Worm (Caenorhabditis elegans) whole organism, midembryonic: Measurements from ENCODE around the gene smex-2.

ENCODE experiments used
- T22C8.4 ChIP-seq: fragments of 200-800 bp; sonication (Bioruptor generic); IDR thresholded peaks from 2 replicates; pipeline ENCODE4 v1.3.6; 2022; ENCODE audit warnings: missing genetic modification characterization, missing compliant biosample characterization
- cog-1 ChIP-seq: sonication (generic microtip); optimal IDR thresholded peaks from 2 replicates; lab custom pipeline; 2016; ENCODE audit warnings: missing genetic modification characterization, missing compliant biosample characterization
- flt-1 ChIP-seq: fragments of 200-800 bp; sonication (Bioruptor generic); IDR thresholded peaks from 2 replicates; pipeline ENCODE4 v1.3.6; 2022; ENCODE audit warnings: missing genetic modification characterization, missing compliant biosample characterization
- klf-2 ChIP-seq: fragments of 200-800 bp; sonication (Bioruptor generic); conservative IDR thresholded peaks from 2 replicates; pipeline ENCODE4 v1.3.6; 2022; ENCODE audit warnings: missing genetic modification reagents, missing genetic modification characterization, missing compliant biosample characterization
- med-1 ChIP-seq: sonication (generic microtip); optimal IDR thresholded peaks from 2 replicates; lab custom pipeline; 2017; ENCODE audit warnings: missing genetic modification characterization, mild to moderate bottlenecking, missing compliant biosample characterization, antibody characterized with exemption, missing genetic modification reagents; ENCODE audit not compliant: insufficient read depth
- ref-1 ChIP-seq: fragments of 200-800 bp; sonication (Bioruptor generic); conservative IDR thresholded peaks from 2 replicates; pipeline ENCODE4 v1.3.6; 2022; ENCODE audit warnings: missing genetic modification reagents, missing genetic modification characterization, missing compliant biosample characterization
- tab-1 ChIP-seq: fragments of 200-800 bp; sonication (Bioruptor generic); IDR thresholded peaks from 2 replicates; pipeline ENCODE4 v1.3.6; 2022; ENCODE audit warnings: missing genetic modification characterization, missing compliant biosample characterization
- ztf-23 ChIP-seq: fragments of 200-800 bp; sonication (Bioruptor generic); IDR thresholded peaks from 2 replicates; pipeline ENCODE4 v1.3.6; 2022; ENCODE audit warnings: missing genetic modification reagents, missing genetic modification characterization, missing compliant biosample characterization
- ztf-29 ChIP-seq: fragments of 200-800 bp; sonication (Bioruptor generic); IDR thresholded peaks from 2 replicates; pipeline ENCODE4 v1.3.6; 2022; ENCODE audit warnings: missing genetic modification reagents, missing genetic modification characterization, missing compliant biosample characterization

The smex-2 gene

DNA sequence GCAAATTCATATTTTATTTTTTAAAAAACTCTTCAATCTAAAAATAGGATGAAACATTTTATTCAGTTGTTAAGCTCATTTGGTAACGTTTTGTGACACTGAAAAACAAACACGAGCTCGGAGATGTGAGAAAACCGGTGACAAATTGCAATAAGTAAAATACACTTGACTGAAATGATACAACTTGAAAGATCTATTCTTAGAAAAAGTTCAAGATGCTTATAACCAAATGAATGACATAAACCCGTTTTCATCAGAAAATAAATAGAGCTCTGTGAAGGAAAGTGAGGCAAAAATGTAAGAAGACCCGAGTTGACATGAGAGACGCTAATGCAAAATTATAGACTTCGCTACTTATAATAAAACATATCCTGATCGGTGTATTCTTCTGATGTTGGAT lies at the start of gene smex-2:
TSS of gene smex-2 (minus strand) at position 101 of the 400 bp plus-strand sequence.
- TF ChIP-seq T22C8.4 (GFP tag; lab: Robert Waterston, UW): no peak
- TF ChIP-seq flt-1 (GFP tag; lab: Robert Waterston, UW): no peak
- TF ChIP-seq ztf-23: no peak
- TF ChIP-seq ztf-29 (GFP tag; lab: Robert Waterston, UW): no peak
- TF ChIP-seq cog-1 (tag; lab: Kevin White, UChicago): no peak
- no peak for TF ChIP-seq klf-2
- no peak for TF ChIP-seq tab-1 (GFP tag; lab: Robert Waterston, UW)
- no peak for TF ChIP-seq ref-1
- no peak for TF ChIP-seq med-1 (GFP tag; lab: Kevin White, UChicago)

DNA sequence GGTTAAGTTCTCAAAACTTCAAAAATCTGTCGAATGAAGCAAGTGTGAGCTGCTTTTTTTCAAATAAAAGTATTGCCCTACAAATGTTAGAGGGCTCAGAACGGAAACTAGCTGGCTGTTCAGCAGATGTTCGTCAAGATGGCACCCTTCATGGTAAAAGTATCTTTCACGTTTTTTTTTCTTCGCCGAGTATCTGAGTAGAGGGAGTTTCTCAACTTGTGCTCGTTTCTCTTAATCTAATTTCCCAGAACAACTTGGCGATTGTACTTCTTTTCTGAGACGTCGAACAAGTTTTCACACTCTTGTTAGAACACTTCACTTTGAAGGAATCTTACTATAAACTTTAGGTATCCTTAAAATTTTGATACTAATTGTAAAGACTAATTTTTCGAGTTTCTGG lies 48.5 kb upstream of the smex-2 start:
- TF ChIP-seq ztf-23 (no peak), T22C8.4 (GFP tag; lab: Robert Waterston, UW) (no peak), klf-2 (no peak), ztf-29 (GFP tag; lab: Robert Waterston, UW) (no peak)

DNA sequence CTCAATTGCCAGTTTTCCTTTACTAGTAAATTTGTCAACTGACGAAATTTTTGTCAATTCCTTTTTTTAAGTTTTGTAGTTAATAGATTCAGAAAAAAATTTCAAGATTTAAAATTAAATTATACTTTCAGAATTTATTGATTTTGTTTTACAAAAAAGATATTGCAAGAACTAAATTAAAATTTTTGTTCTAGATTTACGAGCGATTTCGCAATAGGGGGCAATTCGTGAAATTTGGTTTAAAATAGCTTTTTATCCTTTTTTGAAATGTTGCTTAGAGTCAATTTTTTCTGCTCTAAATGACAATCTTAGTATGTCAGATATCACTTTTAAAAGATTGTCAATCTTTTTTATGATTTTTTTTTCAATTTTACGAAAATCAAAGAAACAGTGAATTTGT lies 46.2 kb upstream of the smex-2 start:
- TF ChIP-seq T22C8.4 (GFP tag; lab: Robert Waterston, UW) (no peak), ztf-23 (no peak), ztf-29 (GFP tag; lab: Robert Waterston, UW) (no peak), tab-1 (GFP tag; lab: Robert Waterston, UW) (no peak), flt-1 (GFP tag; lab: Robert Waterston, UW) (no peak), med-1 (GFP tag; lab: Kevin White, UChicago) (no peak), klf-2 (no peak), ref-1 (no peak), cog-1 (tag; lab: Kevin White, UChicago) (no peak)

DNA sequence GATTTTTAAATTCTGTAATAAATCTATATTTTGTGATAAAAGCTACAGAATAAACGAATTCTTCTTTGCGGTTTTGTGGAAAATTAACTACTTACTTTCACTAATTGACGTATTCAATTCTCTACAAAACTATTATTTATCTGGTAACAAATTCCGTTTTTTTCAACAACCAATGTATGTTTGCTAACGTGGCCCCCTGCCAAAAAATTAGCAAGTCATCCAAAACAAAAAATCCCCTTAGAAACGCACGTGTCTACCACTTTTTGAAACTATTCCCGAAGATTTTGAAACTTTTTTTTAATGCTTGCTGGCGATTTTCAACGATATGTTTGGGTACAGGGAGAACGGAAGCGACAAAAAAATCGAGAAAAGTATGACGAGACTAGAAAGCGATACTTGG lies 45.7 kb upstream of the smex-2 start, which contains the start of gene F49H12.2:
TSS of gene F49H12.2 (plus strand) at position 301 of the 400 bp plus-strand sequence.
- TF ChIP-seq tab-1 (GFP tag; lab: Robert Waterston, UW): no peak
- no peak for TF ChIP-seq klf-2

DNA sequence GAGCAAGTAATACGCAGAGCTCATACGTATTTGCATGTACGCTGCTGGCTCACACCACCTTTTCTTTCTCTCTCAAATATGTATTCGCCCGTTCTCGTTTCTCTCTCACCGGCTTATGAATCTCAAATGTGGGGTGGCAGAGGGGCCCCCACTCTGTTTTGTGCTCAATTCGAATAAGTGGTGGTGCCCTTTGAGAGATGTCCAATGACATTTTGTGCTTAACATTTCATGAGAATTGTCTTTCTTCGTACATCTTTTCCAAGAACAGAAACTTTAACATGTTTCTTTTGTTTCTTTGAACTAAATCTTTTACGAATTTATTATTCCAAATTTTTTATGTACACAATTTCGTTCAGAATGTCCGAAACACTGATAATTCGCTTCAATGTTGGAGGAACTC lies 44.8 kb upstream of the smex-2 start, which contains the start of gene F49H12.3:
TSS of gene F49H12.3 (plus strand) at position 357 of the 400 bp plus-strand sequence.
- TF ChIP-seq ref-1 (no peak), cog-1 (tag; lab: Kevin White, UChicago) (no peak)

DNA sequence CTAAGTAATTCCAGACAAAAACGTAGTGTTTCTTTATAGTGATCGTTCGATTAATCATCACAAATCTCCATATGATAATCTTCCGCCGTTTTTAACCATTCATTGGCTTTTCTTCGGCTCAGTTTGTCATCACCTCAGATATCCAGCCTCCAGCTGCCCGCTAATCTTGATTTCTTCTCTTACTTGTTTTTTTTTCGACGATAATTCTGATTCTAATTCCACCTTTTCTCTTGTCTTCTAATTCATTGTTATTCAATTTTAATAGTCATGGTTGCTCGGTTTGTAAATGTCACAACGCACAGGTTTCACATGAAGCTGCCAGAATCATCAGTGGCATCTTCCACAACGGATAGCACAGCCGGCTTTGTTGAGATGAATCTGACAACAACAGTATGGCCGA lies 40.3 kb upstream of the smex-2 start, which contains the start of gene F49H12.4:
TSS of gene F49H12.4 (plus strand) at position 301 of the 400 bp plus-strand sequence.
- TF ChIP-seq tab-1 (GFP tag; lab: Robert Waterston, UW) (no peak), klf-2 (no peak), T22C8.4 (GFP tag; lab: Robert Waterston, UW) (no peak), cog-1 (tag; lab: Kevin White, UChicago) (no peak), ztf-23 (no peak), ref-1 (no peak), med-1 (GFP tag; lab: Kevin White, UChicago) (no peak), flt-1 (GFP tag; lab: Robert Waterston, UW) (no peak), ztf-29 (GFP tag; lab: Robert Waterston, UW) (no peak)

DNA sequence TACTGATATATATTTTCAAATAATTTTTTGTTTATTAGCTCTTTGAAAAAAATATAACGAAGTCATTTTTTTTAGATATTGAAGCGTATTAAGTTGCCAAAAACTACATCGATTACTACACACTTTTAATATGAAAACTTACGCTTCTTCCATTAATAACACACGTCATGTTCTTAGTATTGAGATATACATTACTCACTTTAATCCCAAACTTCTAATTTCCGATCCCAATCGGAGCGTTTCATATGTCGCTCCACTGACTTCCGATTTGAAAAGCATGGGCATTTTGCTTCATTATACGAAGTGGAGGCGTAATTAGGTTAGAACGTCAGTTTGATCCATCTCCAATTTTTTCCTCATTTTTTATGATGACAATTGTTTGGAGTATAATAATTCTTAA lies 39.6 kb upstream of the smex-2 start:
- TF ChIP-seq T22C8.4 (GFP tag; lab: Robert Waterston, UW) (no peak), cog-1 (tag; lab: Kevin White, UChicago) (no peak), med-1 (GFP tag; lab: Kevin White, UChicago) (no peak), ztf-23 (no peak), klf-2 (no peak)

DNA sequence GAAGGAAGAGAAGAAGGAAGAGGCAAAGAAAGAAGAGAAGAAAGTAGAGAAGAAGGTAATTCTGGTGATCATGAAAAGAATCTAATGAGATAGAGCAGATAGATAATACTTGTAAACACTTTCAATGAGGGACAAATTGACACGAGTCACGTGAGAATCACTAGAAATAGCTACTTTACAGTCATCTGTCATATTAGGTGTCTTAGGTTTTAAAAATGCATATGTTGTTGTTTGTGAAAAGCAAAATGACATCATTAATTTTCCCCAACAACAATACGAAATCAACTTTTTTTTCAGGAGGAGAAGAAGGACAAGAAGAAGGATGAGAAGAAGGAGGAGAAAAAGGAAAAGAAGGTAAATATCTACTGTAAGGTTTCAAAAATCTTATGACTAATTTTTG lies 35.9 kb upstream of the smex-2 start:
- TF ChIP-seq cog-1 (tag; lab: Kevin White, UChicago) (no peak), ztf-29 (GFP tag; lab: Robert Waterston, UW) (no peak), klf-2 (no peak), flt-1 (GFP tag; lab: Robert Waterston, UW) (no peak), T22C8.4 (GFP tag; lab: Robert Waterston, UW) (no peak), tab-1 (GFP tag; lab: Robert Waterston, UW) (no peak), med-1 (GFP tag; lab: Kevin White, UChicago) (no peak), ztf-23 (no peak), ref-1 (no peak)

DNA sequence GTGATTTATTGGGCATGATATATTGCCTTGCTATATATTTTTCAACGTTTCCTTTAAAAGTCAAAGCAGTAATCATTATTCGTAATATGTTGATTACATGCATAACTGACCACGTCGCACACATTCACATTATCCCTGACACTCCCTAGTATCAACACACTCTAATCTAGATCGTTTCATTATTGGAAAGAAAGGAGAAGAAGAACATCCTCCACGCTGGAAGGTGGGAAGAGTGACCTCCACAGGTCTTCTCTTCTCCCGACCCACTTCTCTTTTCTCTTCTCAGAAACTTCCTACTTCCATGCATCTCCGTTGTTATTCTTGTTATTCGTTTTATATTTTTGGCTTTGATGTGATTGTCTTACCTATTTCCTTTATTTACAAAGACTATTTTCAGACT lies 34.8 kb upstream of the smex-2 start, which contains the start of gene txdc-12.2:
TSS of gene txdc-12.2 (plus strand) at position 396 of the 400 bp plus-strand sequence.
- TF ChIP-seq ztf-29 (GFP tag; lab: Robert Waterston, UW) (no peak), tab-1 (GFP tag; lab: Robert Waterston, UW) (no peak), T22C8.4 (GFP tag; lab: Robert Waterston, UW) (no peak)

DNA sequence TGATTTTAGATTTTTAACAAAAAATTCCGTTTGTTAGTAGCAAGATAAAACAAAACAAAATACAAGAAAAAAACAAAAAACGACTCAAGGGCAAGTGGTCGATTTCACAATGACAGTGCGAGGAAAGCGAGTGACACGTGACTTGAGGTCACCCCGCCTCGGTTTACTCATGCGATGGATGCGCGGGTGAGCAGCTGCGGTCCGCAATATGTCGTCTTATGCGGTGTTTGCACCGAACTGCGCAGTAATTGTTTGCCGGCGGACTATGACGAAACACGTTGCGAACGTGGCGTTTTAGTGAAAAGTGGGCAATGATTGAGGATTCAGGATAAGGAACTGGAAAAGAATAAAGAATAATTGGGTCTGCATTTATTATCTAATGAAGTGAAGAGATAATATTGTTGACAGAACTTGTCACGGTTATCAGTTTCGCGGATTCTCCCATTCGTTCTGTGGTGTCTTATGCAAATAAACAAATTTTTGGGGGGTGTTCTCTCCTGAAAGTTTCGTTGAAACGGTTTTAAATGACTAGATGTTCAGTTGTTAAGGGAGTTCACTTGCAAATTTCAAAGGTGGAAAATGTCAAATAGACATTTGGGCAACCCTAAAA lies 32.2 kb upstream of the smex-2 start:
- TF ChIP-seq klf-2 (no peak), cog-1 (tag; lab: Kevin White, UChicago) (peak; percentile 21)

DNA sequence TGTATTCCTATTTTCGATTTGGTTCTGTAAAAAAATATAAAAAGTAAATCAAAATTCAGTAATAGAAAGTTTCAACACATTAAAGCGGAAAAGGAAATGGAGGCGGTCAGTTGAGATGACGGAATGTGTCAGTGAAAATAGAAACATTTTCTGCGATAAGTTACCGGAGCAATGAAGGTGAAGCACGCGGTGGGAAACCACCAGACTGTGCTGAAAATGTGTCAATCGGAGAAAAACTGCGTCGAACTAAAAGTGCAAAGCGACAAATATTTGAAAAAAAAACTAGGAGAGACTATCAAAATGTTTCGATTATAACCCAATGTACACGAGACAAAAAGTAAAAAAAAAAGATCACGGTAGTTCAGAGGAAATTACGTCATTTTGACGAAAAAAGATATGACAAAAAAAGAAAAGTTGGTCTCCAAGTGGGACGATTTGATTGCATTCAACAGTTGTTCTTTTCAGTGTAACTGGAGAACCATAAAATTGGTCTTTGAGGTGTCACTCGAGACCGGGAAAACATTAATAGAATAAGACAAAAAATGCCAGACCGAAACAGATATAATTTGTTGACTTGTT lies 31.2 kb upstream of the smex-2 start, which contains the start of gene acl-4:
TSS of gene acl-4 (minus strand) at position 27 of the 579 bp plus-strand sequence.
- TF ChIP-seq ztf-23 (no peak), ref-1 (no peak), med-1 (GFP tag; lab: Kevin White, UChicago) (no peak), tab-1 (GFP tag; lab: Robert Waterston, UW) (no peak), cog-1 (tag; lab: Kevin White, UChicago) (no peak), flt-1 (GFP tag; lab: Robert Waterston, UW) (no peak), T22C8.4 (GFP tag; lab: Robert Waterston, UW) (no peak), klf-2 (no peak), ztf-29 (GFP tag; lab: Robert Waterston, UW) (no peak)
